Fruit fly (Drosophila melanogaster) whole organism, pupa: ENCODE results near the gene CG15210.

Experiments
- CG10348 ChIP-seq: fragments of 200-800 bp; sonication (Bioruptor generic); IDR thresholded peaks from 2 replicates; pipeline ENCODE4 v1.3.6; 2022; ENCODE audit warnings: missing biosample characterization, missing genetic modification characterization
- CG12605 ChIP-seq: fragments of 200-800 bp; sonication (Bioruptor generic); IDR thresholded peaks from 2 replicates; pipeline ENCODE4 v1.3.6; 2022; ENCODE audit warnings: missing biosample characterization, missing genetic modification characterization
- CG13204 ChIP-seq: fragments of 200-800 bp; sonication (Bioruptor generic); optimal IDR thresholded peaks from 2 replicates; lab custom pipeline; 2018; ENCODE audit warnings: missing biosample characterization, mild to moderate bottlenecking, missing genetic modification characterization, moderate library complexity
- CG4496 ChIP-seq: fragments of 200-800 bp; sonication (Bioruptor generic); IDR thresholded peaks from 3 replicates; pipeline ENCODE4 v1.3.6; 2022; ENCODE audit warnings: missing biosample characterization, missing genetic modification characterization
- CG8301 ChIP-seq: fragments of 200-800 bp; sonication (Bioruptor generic); optimal IDR thresholded peaks from 2 replicates; lab custom pipeline; 2018; ENCODE audit warnings: missing biosample characterization, mild to moderate bottlenecking, missing genetic modification characterization
- D1 ChIP-seq: fragments of 200-800 bp; sonication (Bioruptor generic); optimal IDR thresholded peaks from 2 replicates; lab custom pipeline; 2018; ENCODE audit warnings: missing biosample characterization, mild to moderate bottlenecking, missing genetic modification characterization, moderate library complexity
- Ets98B ChIP-seq: fragments of 200-800 bp; sonication (Bioruptor generic); IDR thresholded peaks from 2 replicates; pipeline ENCODE4 v1.3.6; 2022; ENCODE audit warnings: missing biosample characterization, missing genetic modification characterization
- Pif1A ChIP-seq: fragments of 200-800 bp; sonication (Bioruptor generic); optimal IDR thresholded peaks from 3 replicates; lab custom pipeline; 2016; ENCODE audit warnings: missing biosample characterization, missing genetic modification characterization
- Pif1B ChIP-seq: fragments of 200-800 bp; sonication (Bioruptor generic); optimal IDR thresholded peaks from 3 replicates; lab custom pipeline; 2016; ENCODE audit warnings: missing biosample characterization, missing genetic modification characterization
- Snoo ChIP-seq: fragments of 200-800 bp; sonication (Bioruptor generic); optimal IDR thresholded peaks from 3 replicates; lab custom pipeline; 2017; ENCODE audit warnings: missing biosample characterization, mild to moderate bottlenecking, missing genetic modification characterization, inconsistent platforms
- rn ChIP-seq: fragments of 200-800 bp; sonication (Bioruptor generic); IDR thresholded peaks from 2 replicates; pipeline ENCODE4 v1.3.6; 2022; ENCODE audit warnings: missing biosample characterization, missing genetic modification characterization

dm6 chrX:10844807-10845206 lies 5.8 kb downstream of the CG15210 start, which contains the start of gene CG32669:
- TF ChIP-seq rn (GFP tag; lab: Robert Waterston, UW) (no peak), Pif1A (no peak), CG4496 (GFP tag; lab: Robert Waterston, UW) (no peak), CG13204 (no peak), Pif1B (no peak), CG8301 (tag; lab: Kevin White, UChicago) (no peak), CG10348 (GFP tag; lab: Robert Waterston, UW) (no peak), Snoo (tag; lab: Kevin White, UChicago) (no peak), D1 (tag; lab: Kevin White, UChicago) (no peak), Ets98B (GFP tag; lab: Robert Waterston, UW) (no peak), CG12605 (GFP tag; lab: Robert Waterston, UW) (no peak)
